Fruit fly (Drosophila melanogaster) whole organism, embryonic: ENCODE measurements around the gene E23.

Experiments used
- ATbp ChIP-seq: fragments of 200-800 bp; sonication (Bioruptor generic); optimal IDR thresholded peaks from 2 replicates; lab custom pipeline; 2017; ENCODE audit warnings: missing biosample characterization, mild to moderate bottlenecking, missing genetic modification characterization, missing genetic modification reagents
- Bdp1 ChIP-seq: fragments of 200-800 bp; sonication (Bioruptor generic); optimal IDR thresholded peaks from 3 replicates; lab custom pipeline; 2016; ENCODE audit warnings: missing biosample characterization, missing genetic modification characterization
- Bgb ChIP-seq: fragments of 200-800 bp; sonication (Bioruptor generic); IDR thresholded peaks from 2 replicates; pipeline ENCODE4 v1.3.6; 2022; ENCODE audit warnings: missing biosample characterization, missing genetic modification characterization; ENCODE audit not compliant: partially characterized antibody
- CG13287 ChIP-seq: fragments of 200-800 bp; sonication (Bioruptor generic); IDR thresholded peaks from 2 replicates; pipeline ENCODE4 v1.3.6; 2022; ENCODE audit warnings: missing biosample characterization, missing genetic modification characterization; ENCODE audit not compliant: partially characterized antibody
- CG13775 ChIP-seq: fragments of 200-800 bp; sonication (Bioruptor generic); optimal IDR thresholded peaks from 3 replicates; lab custom pipeline; 2017; ENCODE audit warnings: missing biosample characterization, mild to moderate bottlenecking, missing genetic modification characterization
- CG14710 ChIP-seq: fragments of 200-800 bp; sonication (Bioruptor generic); optimal IDR thresholded peaks from 3 replicates; lab custom pipeline; 2019; ENCODE audit warnings: missing biosample characterization, mild to moderate bottlenecking, missing genetic modification characterization, moderate library complexity
- CG14860 ChIP-seq: fragments of 200-800 bp; sonication (Bioruptor generic); IDR thresholded peaks from 3 replicates; pipeline ENCODE4 v1.3.6; 2022; ENCODE audit warnings: missing biosample characterization, missing genetic modification characterization; ENCODE audit not compliant: partially characterized antibody
- CG15514 ChIP-seq: fragments of 200-800 bp; sonication (Bioruptor generic); optimal IDR thresholded peaks from 3 replicates; lab custom pipeline; 2017; ENCODE audit warnings: missing biosample characterization, missing genetic modification characterization, mild to moderate bottlenecking, moderate library complexity, missing genetic modification reagents
- CG16813 ChIP-seq: fragments of 200-800 bp; sonication (Bioruptor generic); IDR thresholded peaks from 3 replicates; pipeline ENCODE4 v1.3.6; 2022; ENCODE audit warnings: missing biosample characterization, missing genetic modification characterization; ENCODE audit not compliant: partially characterized antibody
- CG1792 ChIP-seq: fragments of 200-800 bp; sonication (Bioruptor generic); optimal IDR thresholded peaks from 2 replicates; lab custom pipeline; 2016; ENCODE audit warnings: missing biosample characterization, missing genetic modification characterization
- CG3407 ChIP-seq: fragments of 200-800 bp; sonication (Bioruptor generic); optimal IDR thresholded peaks from 2 replicates; lab custom pipeline; 2018; ENCODE audit warnings: missing biosample characterization, mild to moderate bottlenecking, missing genetic modification characterization
- CG6791 ChIP-seq: fragments of 200-800 bp; sonication (Bioruptor generic); IDR thresholded peaks from 3 replicates; pipeline ENCODE4 v1.3.6; 2022; ENCODE audit warnings: missing biosample characterization, missing genetic modification characterization; ENCODE audit not compliant: partially characterized antibody
- Dll ChIP-seq: fragments of 200-800 bp; sonication (Bioruptor generic); IDR thresholded peaks from 4 replicates; pipeline ENCODE4 v1.3.6; 2022; ENCODE audit warnings: missing biosample characterization, missing genetic modification characterization; ENCODE audit not compliant: partially characterized antibody
- Doc2 ChIP-seq: fragments of 200-800 bp; sonication (Bioruptor generic); IDR thresholded peaks from 2 replicates; pipeline ENCODE4 v1.3.6; 2022; ENCODE audit warnings: missing biosample characterization, missing genetic modification characterization
- Doc3 ChIP-seq: fragments of 200-800 bp; sonication (Bioruptor generic); IDR thresholded peaks from 3 replicates; pipeline ENCODE4 v1.3.6; 2022; ENCODE audit warnings: missing biosample characterization, missing genetic modification characterization; ENCODE audit not compliant: partially characterized antibody
- HLH4C ChIP-seq: fragments of 200-800 bp; sonication (Bioruptor generic); IDR thresholded peaks from 3 replicates; pipeline ENCODE4 v1.3.6; 2022; ENCODE audit warnings: missing biosample characterization, missing genetic modification characterization; ENCODE audit not compliant: partially characterized antibody
- Med ChIP-seq: fragments of 200-800 bp; sonication (Bioruptor generic); peaks from one replicate; lab custom pipeline; 2016; ENCODE audit warnings: missing biosample characterization, missing genetic modification characterization, mild to moderate bottlenecking, inconsistent platforms, moderate library complexity
- Opbp ChIP-seq: fragments of 200-800 bp; sonication (Bioruptor generic); IDR thresholded peaks from 3 replicates; pipeline ENCODE4 v1.3.6; 2022; ENCODE audit warnings: missing biosample characterization, missing genetic modification characterization; ENCODE audit not compliant: partially characterized antibody
- PHDP ChIP-seq: fragments of 200-800 bp; sonication (Bioruptor generic); optimal IDR thresholded peaks from 3 replicates; lab custom pipeline; 2018; ENCODE audit warnings: missing biosample characterization, mild to moderate bottlenecking, missing genetic modification characterization, moderate library complexity
- Scr ChIP-seq: fragments of 200-800 bp; sonication (Bioruptor generic); IDR thresholded peaks from 2 replicates; pipeline ENCODE4 v1.3.6; 2022; ENCODE audit warnings: missing biosample characterization, missing genetic modification characterization; ENCODE audit not compliant: partially characterized antibody
- amos ChIP-seq: fragments of 200-800 bp; sonication (Bioruptor generic); IDR thresholded peaks from 2 replicates; pipeline ENCODE4 v1.3.6; 2022; ENCODE audit warnings: missing biosample characterization, missing genetic modification characterization; ENCODE audit not compliant: partially characterized antibody
- ato ChIP-seq: fragments of 200-800 bp; sonication (Bioruptor generic); IDR thresholded peaks from 2 replicates; pipeline ENCODE4 v1.3.6; 2022; ENCODE audit warnings: missing biosample characterization, missing genetic modification characterization; ENCODE audit not compliant: partially characterized antibody
- bbx ChIP-seq: fragments of 200-800 bp; sonication (Bioruptor generic); IDR thresholded peaks from 2 replicates; pipeline ENCODE4 v1.3.6; 2022; ENCODE audit warnings: missing biosample characterization, missing genetic modification characterization; ENCODE audit not compliant: partially characterized antibody
- bcd ChIP-seq: fragments of 200-800 bp; sonication (Bioruptor generic); optimal IDR thresholded peaks from 2 replicates; lab custom pipeline; 2017; ENCODE audit warnings: missing biosample characterization, mild to moderate bottlenecking, missing genetic modification characterization
- bigmax ChIP-seq: fragments of 200-800 bp; sonication (Bioruptor generic); optimal IDR thresholded peaks from 2 replicates; lab custom pipeline; 2018; ENCODE audit warnings: missing biosample characterization, mild to moderate bottlenecking, missing genetic modification characterization
- cad ChIP-seq: fragments of >200 bp; optimal IDR thresholded peaks from 2 replicates; lab custom pipeline; 2017; ENCODE audit warnings: missing biosample characterization, missing genetic modification characterization
- chinmo ChIP-seq: fragments of 200-800 bp; sonication (Bioruptor generic); IDR thresholded peaks from 4 replicates; pipeline ENCODE4 v1.3.6; 2022; ENCODE audit warnings: missing biosample characterization, missing genetic modification characterization; ENCODE audit not compliant: partially characterized antibody
- chn ChIP-seq: fragments of 200-800 bp; sonication (Bioruptor generic); optimal IDR thresholded peaks from 2 replicates; lab custom pipeline; 2016; ENCODE audit warnings: missing biosample characterization, missing genetic modification characterization
- fd3F ChIP-seq: fragments of 200-800 bp; sonication (Bioruptor generic); optimal IDR thresholded peaks from 2 replicates; lab custom pipeline; 2018; ENCODE audit warnings: missing biosample characterization, mild to moderate bottlenecking, missing genetic modification characterization, moderate library complexity
- grn ChIP-seq: fragments of 200-800 bp; sonication (Bioruptor generic); optimal IDR thresholded peaks from 3 replicates; lab custom pipeline; 2017; ENCODE audit warnings: missing biosample characterization, missing genetic modification characterization
- ken ChIP-seq: fragments of 200-800 bp; sonication (Bioruptor generic); IDR thresholded peaks from 3 replicates; pipeline ENCODE4 v1.3.6; 2022; ENCODE audit warnings: missing biosample characterization, missing genetic modification characterization
- nerfin-1 ChIP-seq: fragments of 200-800 bp; sonication (Bioruptor generic); optimal IDR thresholded peaks from 3 replicates; lab custom pipeline; 2019; ENCODE audit warnings: missing biosample characterization, mild to moderate bottlenecking, missing genetic modification characterization, moderate library complexity
- pb ChIP-seq: fragments of 200-800 bp; sonication (Bioruptor generic); optimal IDR thresholded peaks from 3 replicates; lab custom pipeline; 2016; ENCODE audit warnings: missing biosample characterization, missing genetic modification characterization
- shn ChIP-seq: fragments of 200-800 bp; sonication (Bioruptor generic); optimal IDR thresholded peaks from 3 replicates; lab custom pipeline; 2016; ENCODE audit warnings: missing biosample characterization, missing genetic modification characterization
- sima ChIP-seq: fragments of 200-800 bp; sonication (Bioruptor generic); optimal IDR thresholded peaks from 2 replicates; lab custom pipeline; 2016; ENCODE audit warnings: missing biosample characterization, missing genetic modification characterization
- stwl ChIP-seq: fragments of 200-800 bp; sonication (Bioruptor generic); optimal IDR thresholded peaks from 3 replicates; lab custom pipeline; 2018; ENCODE audit warnings: missing biosample characterization, mild to moderate bottlenecking, missing genetic modification characterization, moderate library complexity
- wor ChIP-seq: fragments of 200-800 bp; sonication (Bioruptor generic); IDR thresholded peaks from 2 replicates; pipeline ENCODE4 v1.3.6; 2022; ENCODE audit warnings: missing biosample characterization, missing genetic modification characterization
- zen2 ChIP-seq: fragments of 200-800 bp; sonication (Bioruptor generic); IDR thresholded peaks from 3 replicates; pipeline ENCODE4 v1.3.6; 2022; ENCODE audit warnings: missing biosample characterization, missing genetic modification characterization; ENCODE audit not compliant: partially characterized antibody

The E23 gene

DNA sequence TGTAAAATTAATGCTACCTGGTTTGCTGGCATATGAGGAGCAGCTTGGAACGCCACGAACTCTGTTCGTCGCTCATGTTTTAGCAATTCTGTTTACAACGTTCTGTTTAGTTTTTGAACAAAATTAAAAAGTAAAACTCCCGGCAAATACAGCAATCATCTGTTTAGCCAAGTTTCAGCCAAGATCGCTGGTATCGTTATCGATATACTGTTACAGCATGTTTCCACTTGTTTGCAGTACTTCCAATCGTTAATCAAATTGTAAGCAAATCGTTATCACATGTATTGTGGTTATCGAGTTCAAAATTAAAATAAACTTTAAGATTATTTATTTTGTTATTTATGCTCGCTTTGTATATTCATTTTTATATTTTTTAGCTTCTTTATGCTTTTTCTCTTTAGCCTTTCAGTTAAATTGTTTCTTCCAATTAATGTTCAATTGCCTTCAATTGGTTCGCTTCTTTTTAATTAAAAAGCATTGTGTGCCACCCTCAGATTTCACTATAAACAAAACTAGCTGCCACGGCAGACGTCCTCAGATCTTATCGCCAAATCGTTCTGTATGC, 34.8 kb downstream of the E23 start, which contains the start of the genes Fign and CG8837 (continued):
- TF ChIP-seq HLH4C (GFP tag; lab: Robert Waterston, UW), result peak; percentile 98
- TF ChIP-seq ATbp, result no peak
- no peak for TF ChIP-seq grn
- TF ChIP-seq CG15514 (GFP tag; lab: Kevin White, UChicago), result peak; percentile 28
- TF ChIP-seq CG6791, result peak; percentile 94
- TF ChIP-seq fd3F (GFP tag; lab: Kevin White, UChicago), result no peak
- TF ChIP-seq shn (GFP tag; lab: Kevin White, UChicago), result no peak
- no peak for TF ChIP-seq nerfin-1 (tag; lab: Kevin White, UChicago)
- no peak for TF ChIP-seq CG1792 (GFP tag; lab: Kevin White, UChicago)
- no peak for TF ChIP-seq cad (GFP tag; lab: Kevin White, UChicago)
- TF ChIP-seq chinmo (GFP tag; lab: Robert Waterston, UW), result peak; percentile 68; the same call in 1 of the 4 replicates
- TF ChIP-seq, all 482 proteins: peak for 60

DNA sequence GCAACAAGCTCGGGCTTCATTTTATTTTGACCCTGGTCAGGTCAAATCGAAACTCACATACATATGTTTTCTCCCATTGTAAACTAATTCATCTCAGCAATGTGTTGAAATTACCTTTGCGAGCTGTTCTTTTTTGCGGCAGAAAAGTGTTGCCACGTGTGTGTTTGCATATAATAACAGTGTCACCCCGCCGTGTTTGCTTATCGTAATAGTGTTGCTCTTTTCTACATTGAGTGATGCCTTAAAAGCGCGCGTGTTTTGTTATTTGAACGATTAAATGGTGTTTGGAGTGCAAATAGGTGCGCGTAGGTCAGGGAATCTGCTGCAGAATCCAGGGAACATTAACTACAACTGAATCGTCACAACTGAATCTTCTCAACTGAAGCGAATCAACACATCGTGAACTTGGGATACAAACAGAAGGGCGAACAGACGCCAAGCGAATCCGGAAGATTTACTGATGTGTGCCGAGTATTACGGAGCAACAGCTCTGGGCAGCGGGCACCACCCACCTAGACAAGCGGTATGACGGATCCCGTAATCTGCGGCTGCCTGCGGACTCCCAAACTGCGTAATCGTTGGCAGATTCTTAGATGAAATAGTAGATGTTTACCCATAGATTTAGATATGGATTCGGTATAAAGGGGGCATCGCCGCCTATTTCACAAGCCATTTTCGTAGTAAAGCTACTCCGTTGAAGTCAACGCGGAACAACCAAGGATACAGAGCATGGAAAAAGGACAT, 45.9 kb downstream of the E23 start, which contains the start of gene CG15406:
CG15406 (plus strand) TSS at position 694 of the 744 bp plus-strand sequence.
- TF ChIP-seq Bdp1 (GFP tag; lab: Kevin White, UChicago) (no peak), bigmax (no peak), bcd (no peak), sima (GFP tag; lab: Kevin White, UChicago) (no peak), wor (GFP tag; lab: Robert Waterston, UW) (no peak), Doc3 (GFP tag; lab: Robert Waterston, UW) (0 out of 3 replicates have a peak, but pooled peaks have one; percentile 14), CG14860 (GFP tag; lab: Robert Waterston, UW) (peak; percentile 14; the same call in 1 of the 3 replicates), chn (no peak), pb (GFP tag; lab: Kevin White, UChicago) (no peak), fd3F (GFP tag; lab: Kevin White, UChicago) (no peak), CG3407 (no peak), bbx (peak; percentile 65; the same call in 1 of the 2 replicates), Doc2 (GFP tag; lab: Robert Waterston, UW) (no peak), stwl (peak; percentile 98), CG6791 (peak; percentile 71; the same call in 2 of the 3 replicates), Scr (0 out of 2 replicates have a peak, but pooled peaks have one; percentile 30), CG14710 (peak; percentile 98), ken (GFP tag; lab: Robert Waterston, UW) (no peak), ato (GFP tag; lab: Robert Waterston, UW) (peak; percentile 50; the same call in 1 of the 2 replicates), CG13775 (GFP tag; lab: Kevin White, UChicago) (no peak), PHDP (tag; lab: Kevin White, UChicago) (no peak), CG16813 (GFP tag; lab: Robert Waterston, UW) (peak; percentile 51; the same call in 2 of the 3 replicates), amos (GFP tag; lab: Robert Waterston, UW) (peak; percentile 35; the same call in 1 of the 2 replicates), Dll (GFP tag; lab: Robert Waterston, UW) (peak; percentile 22; the same call in 1 of the 4 replicates), zen2 (peak; percentile 37; the same call in 1 of the 3 replicates), Opbp (GFP tag; lab: Robert Waterston, UW) (peak; percentile 38; the same call in 2 of the 3 replicates), Med (GFP tag; lab: Kevin White, UChicago) (peak; percentile 21), Bgb (GFP tag; lab: Robert Waterston, UW) (0 out of 2 replicates have a peak, but pooled peaks have one; percentile 28), chinmo (GFP tag; lab: Robert Waterston, UW) (0 out of 4 replicates have a peak, but pooled peaks have one; percentile 28), CG13287 (GFP tag; lab: Robert Waterston, UW) (peak; percentile 22; the same call in 1 of the 2 replicates)
